Fruit fly (Drosophila melanogaster): Measurements from ENCODE around the gene emc.

The emc gene

DNA sequence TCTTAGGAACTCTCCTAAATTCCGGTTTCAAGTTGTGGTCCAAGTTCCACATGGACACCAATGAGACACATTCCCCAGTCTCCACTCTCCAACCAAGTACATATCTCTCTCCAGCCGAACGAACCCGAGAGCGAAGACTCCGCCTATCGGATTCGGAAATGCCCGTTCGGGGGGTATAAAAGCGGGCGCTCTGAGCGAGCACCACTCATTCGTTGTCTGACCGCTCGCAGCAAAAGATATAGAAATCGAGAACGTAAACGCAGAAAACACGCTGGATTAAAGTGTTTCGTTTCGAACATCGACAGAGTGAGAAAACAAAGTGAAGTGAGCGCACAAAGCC lies at the start of gene emc (continued):
- TF ChIP-seq BtbVII (GFP tag; optimal IDR thresholded peaks at IDR 0.05) (peak; percentile 85), CG17612 (GFP tag; IDR thresholded peaks at IDR 0.05) (no peak), NFAT (GFP tag; IDR thresholded peaks at IDR 0.05) (peak; percentile 61), cad (GFP tag; optimal IDR thresholded peaks at IDR 0.05) (peak; percentile 45), CG12219 (GFP tag; optimal IDR thresholded peaks at IDR 0.05) (peak; percentile 63), CG14710 (tag; optimal IDR thresholded peaks at IDR 0.05) (no peak), Ssrp (tag; optimal IDR thresholded peaks at IDR 0.05) (no peak), CG10366 (GFP tag; IDR thresholded peaks at IDR 0.05) (peak; percentile 22; the same call in 1 of the 2 replicates), CG5953 (GFP tag; IDR thresholded peaks at IDR 0.05) (peak; percentile 53; the same call in 1 of the 2 replicates), CG2712 (tag; optimal IDR thresholded peaks at IDR 0.05) (peak; percentile 42), CG13424 (tag; optimal IDR thresholded peaks at IDR 0.05) (peak; percentile 3), Aef1 (GFP tag; IDR thresholded peaks at IDR 0.05) (no peak), CG14965 (GFP tag; optimal IDR thresholded peaks at IDR 0.05; ENCODE audit: borderline replicate concordance) (no peak), CG15696 (tag; optimal IDR thresholded peaks at IDR 0.05) (no peak), ATbp (GFP tag; optimal IDR thresholded peaks at IDR 0.05) (peak; percentile 25), nerfin-2 (GFP tag; IDR thresholded peaks at IDR 0.05; ENCODE audit: partially characterized antibody) (no peak), CG18011 (GFP tag; optimal IDR thresholded peaks at IDR 0.05) (no peak), CG12942 (GFP tag; optimal IDR thresholded peaks at IDR 0.05) (no peak), CG1792 (GFP tag; optimal IDR thresholded peaks at IDR 0.05) (no peak), scrt (GFP tag; optimal IDR thresholded peaks at IDR 0.05) (peak; percentile 75), bsh (GFP tag; optimal IDR thresholded peaks at IDR 0.05) (peak; percentile 30 to 40), btn (GFP tag; optimal IDR thresholded peaks at IDR 0.05) (peak; percentile 27), pan (optimal IDR thresholded peaks at IDR 0.05) (no peak), pan (GFP tag; optimal IDR thresholded peaks at IDR 0.05 in 1 of 2, IDR thresholded peaks at IDR 0.05 in 1 of 2) (peak in 1 of 2 experiments; percentile 42), gcm2 (GFP tag; optimal IDR thresholded peaks at IDR 0.05) (no peak), CG17829 (tag; optimal IDR thresholded peaks at IDR 0.05) (peak; percentile 73), hkb (optimal IDR thresholded peaks at IDR 0.05) (no peak), hkb (GFP tag; IDR thresholded peaks at IDR 0.05) (peak; percentile 78), CG1647 (GFP tag; optimal IDR thresholded peaks at IDR 0.05) (no peak), CG30020 (tag; optimal IDR thresholded peaks at IDR 0.05) (no peak), Hr51 (GFP tag; optimal IDR thresholded peaks at IDR 0.05) (peak; percentile 33 to 35), CG13287 (GFP tag; IDR thresholded peaks at IDR 0.05; ENCODE audit: partially characterized antibody) (peak; percentile 43; the same call in 1 of the 2 replicates), C15 (GFP tag; IDR thresholded peaks at IDR 0.05) (no peak), exex (tag; optimal IDR thresholded peaks at IDR 0.05) (peak; percentile 32), CG13775 (GFP tag; optimal IDR thresholded peaks at IDR 0.05) (peak; percentile 13), row (GFP tag; IDR thresholded peaks at IDR 0.05) (no peak; the same call in 2 of the 3 replicates), Nf-YA (GFP tag; IDR thresholded peaks at IDR 0.05) (peak; percentile 62; the same call in 1 of the 2 replicates), sim (GFP tag; IDR thresholded peaks at IDR 0.05) (no peak), danr (GFP tag; IDR thresholded peaks at IDR 0.05) (no peak), CG5180 (GFP tag; optimal IDR thresholded peaks at IDR 0.05) (peak; percentile 75), tna (GFP tag; IDR thresholded peaks at IDR 0.05; ENCODE audit: partially characterized antibody) (peak; percentile 65), CG2120 (GFP tag; optimal IDR thresholded peaks at IDR 0.05) (peak; percentile 45), CG9609 (GFP tag; optimal IDR thresholded peaks at IDR 0.05) (peak; percentile 18), CG11247 (GFP tag; IDR thresholded peaks at IDR 0.05) (no peak), lilli (GFP tag; optimal IDR thresholded peaks at IDR 0.05) (peak; percentile 70), CG3065 (GFP tag; optimal IDR thresholded peaks at IDR 0.05) (no peak), mld (GFP tag; IDR thresholded peaks at IDR 0.05; ENCODE audit: partially characterized antibody) (0 out of 3 replicates have a peak, but pooled peaks have one; percentile 67), lmd (GFP tag; IDR thresholded peaks at IDR 0.05) (no peak), Awh (GFP tag; IDR thresholded peaks at IDR 0.05) (peak; percentile 68; the same call in 1 of the 2 replicates), fd96Cb (tag; optimal IDR thresholded peaks at IDR 0.05) (no peak), ems (GFP tag; optimal IDR thresholded peaks at IDR 0.05) (peak; percentile 14)
